Fruit fly (Drosophila melanogaster) whole organism, embryonic: ENCODE data around the gene Nprl3.

Experiments used
- Antp ChIP-seq: fragments of 200-800 bp; sonication (Bioruptor generic); optimal IDR thresholded peaks from 3 replicates; lab custom pipeline; 2016; ENCODE audit warnings: missing biosample characterization, missing genetic modification characterization
- Bgb ChIP-seq: fragments of 200-800 bp; sonication (Bioruptor generic); IDR thresholded peaks from 2 replicates; pipeline ENCODE4 v1.3.6; 2022; ENCODE audit warnings: missing biosample characterization, missing genetic modification characterization; ENCODE audit not compliant: partially characterized antibody
- Bteb2 ChIP-seq: fragments of 200-800 bp; sonication (Bioruptor generic); optimal IDR thresholded peaks from 2 replicates; lab custom pipeline; 2016; ENCODE audit warnings: missing biosample characterization, missing genetic modification characterization
- CG12155 ChIP-seq: fragments of 200-800 bp; sonication (Bioruptor generic); optimal IDR thresholded peaks from 3 replicates; lab custom pipeline; 2016; ENCODE audit warnings: missing biosample characterization, missing genetic modification characterization
- CG12299 ChIP-seq: fragments of 200-800 bp; sonication (Bioruptor generic); optimal IDR thresholded peaks from 2 replicates; lab custom pipeline; 2018; ENCODE audit warnings: missing biosample characterization, mild to moderate bottlenecking, missing genetic modification characterization
- CG15479 ChIP-seq: fragments of 200-800 bp; sonication (Bioruptor generic); optimal IDR thresholded peaks from 3 replicates; lab custom pipeline; 2019; ENCODE audit warnings: missing biosample characterization, mild to moderate bottlenecking, missing genetic modification characterization, moderate library complexity
- CG18262 ChIP-seq: fragments of 200-800 bp; optimal IDR thresholded peaks from 3 replicates; lab custom pipeline; 2019; ENCODE audit warnings: missing biosample characterization, mild to moderate bottlenecking, missing genetic modification characterization, moderate library complexity
- CG18476 ChIP-seq: fragments of 200-800 bp; sonication (Bioruptor generic); optimal IDR thresholded peaks from 2 replicates; lab custom pipeline; 2016; ENCODE audit warnings: missing biosample characterization, mild to moderate bottlenecking, missing genetic modification characterization
- CG18764 ChIP-seq: fragments of 200-800 bp; sonication (Bioruptor generic); optimal IDR thresholded peaks from 3 replicates; lab custom pipeline; 2016; ENCODE audit warnings: missing biosample characterization, missing genetic modification characterization
- CG2129 ChIP-seq: fragments of 200-800 bp; sonication (Bioruptor generic); IDR thresholded peaks from 2 replicates; pipeline ENCODE4 v1.3.6; 2022; ENCODE audit warnings: missing biosample characterization, missing genetic modification characterization; ENCODE audit not compliant: partially characterized antibody
- CG2678 ChIP-seq: fragments of 200-800 bp; sonication (Bioruptor generic); optimal IDR thresholded peaks from 3 replicates; lab custom pipeline; 2019; ENCODE audit warnings: missing biosample characterization, mild to moderate bottlenecking, missing genetic modification characterization, moderate library complexity
- CG30403 ChIP-seq: fragments of 200-800 bp; sonication (Bioruptor generic); optimal IDR thresholded peaks from 3 replicates; lab custom pipeline; 2016; ENCODE audit warnings: missing biosample characterization, missing genetic modification characterization
- CG32772 ChIP-seq: fragments of 200-800 bp; sonication (Bioruptor generic); IDR thresholded peaks from 2 replicates; pipeline ENCODE4 v1.3.6; 2022; ENCODE audit warnings: missing biosample characterization, missing genetic modification characterization
- CG34224 ChIP-seq: fragments of 200-800 bp; sonication (Bioruptor generic); IDR thresholded peaks from 3 replicates; pipeline ENCODE4 v1.3.6; 2022; ENCODE audit warnings: missing biosample characterization, missing genetic modification characterization; ENCODE audit not compliant: partially characterized antibody
- CG42726 ChIP-seq: fragments of 200-800 bp; sonication (Bioruptor generic); IDR thresholded peaks from 2 replicates; pipeline ENCODE4 v1.3.6; 2022; ENCODE audit warnings: missing biosample characterization, missing genetic modification characterization; ENCODE audit not compliant: partially characterized antibody
- CG4360 ChIP-seq: fragments of 200-800 bp; sonication (Bioruptor generic); IDR thresholded peaks from 2 replicates; pipeline ENCODE4 v1.3.6; 2022; ENCODE audit warnings: missing biosample characterization, missing genetic modification characterization
- CG8089 ChIP-seq: fragments of 200-800 bp; sonication (Bioruptor generic); optimal IDR thresholded peaks from 3 replicates; lab custom pipeline; 2016; ENCODE audit warnings: missing biosample characterization, missing genetic modification characterization
- CG8765 ChIP-seq: fragments of 200-800 bp; sonication (Bioruptor generic); IDR thresholded peaks from 2 replicates; pipeline ENCODE4 v1.3.6; 2022; ENCODE audit warnings: missing biosample characterization, missing genetic modification characterization
- CG8924 ChIP-seq: fragments of 200-800 bp; optimal IDR thresholded peaks from 3 replicates; lab custom pipeline; 2019; ENCODE audit warnings: missing biosample characterization, mild to moderate bottlenecking, missing genetic modification characterization, moderate library complexity
- CG9797 ChIP-seq: fragments of 200-800 bp; sonication (Bioruptor generic); optimal IDR thresholded peaks from 3 replicates; lab custom pipeline; 2018; ENCODE audit warnings: missing biosample characterization, mild to moderate bottlenecking, missing genetic modification characterization
- Dip3 ChIP-seq: fragments of 200-800 bp; sonication (Bioruptor generic); optimal IDR thresholded peaks from 3 replicates; lab custom pipeline; 2016; ENCODE audit warnings: missing biosample characterization, missing genetic modification characterization
- Dref ChIP-seq: fragments of 200-800 bp; sonication (Bioruptor generic); IDR thresholded peaks from 2 replicates; pipeline ENCODE4 v1.3.6; 2022; ENCODE audit warnings: missing biosample characterization, missing genetic modification characterization
- E2f2 ChIP-seq: fragments of 200-800 bp; sonication (Bioruptor generic); IDR thresholded peaks from 2 replicates; pipeline ENCODE4 v1.3.6; 2022; ENCODE audit warnings: missing biosample characterization, missing genetic modification characterization
- Gug ChIP-seq: fragments of 200-800 bp; sonication (Bioruptor generic); IDR thresholded peaks from 4 replicates; pipeline ENCODE4 v1.3.6; 2022; ENCODE audit warnings: missing biosample characterization, missing genetic modification characterization
- H2.0 ChIP-seq: fragments of 200-800 bp; sonication (Bioruptor generic); IDR thresholded peaks from 2 replicates; pipeline ENCODE4 v1.3.6; 2022; ENCODE audit warnings: missing biosample characterization, missing genetic modification characterization
- HLH54F ChIP-seq: fragments of 200-800 bp; sonication (Bioruptor generic); optimal IDR thresholded peaks from 3 replicates; lab custom pipeline; 2016; ENCODE audit warnings: missing biosample characterization, missing genetic modification characterization
- HLHmδ ChIP-seq: fragments of 200-800 bp; sonication (Bioruptor generic); optimal IDR thresholded peaks from 2 replicates; lab custom pipeline; 2018; ENCODE audit warnings: missing biosample characterization, mild to moderate bottlenecking, missing genetic modification characterization, moderate library complexity
- Hmx ChIP-seq: fragments of 200-800 bp; sonication (Bioruptor generic); optimal IDR thresholded peaks from 2 replicates; lab custom pipeline; 2016; ENCODE audit warnings: missing biosample characterization, missing genetic modification characterization
- Mad ChIP-seq: fragments of 200-800 bp; sonication (Bioruptor generic); optimal IDR thresholded peaks from 2 replicates; lab custom pipeline; 2016; ENCODE audit warnings: missing biosample characterization, missing genetic modification characterization
- Myb ChIP-seq: fragments of 200-800 bp; sonication (Bioruptor generic); optimal IDR thresholded peaks from 2 replicates; lab custom pipeline; 2016; ENCODE audit warnings: missing biosample characterization, missing genetic modification characterization
- ac ChIP-seq: fragments of 200-800 bp; sonication (Bioruptor generic); optimal IDR thresholded peaks from 3 replicates; lab custom pipeline; 2017; ENCODE audit warnings: missing biosample characterization, mild to moderate bottlenecking, missing genetic modification characterization
- ase ChIP-seq: fragments of 200-800 bp; sonication (Bioruptor generic); IDR thresholded peaks from 3 replicates; pipeline ENCODE4 v1.3.6; 2022; ENCODE audit warnings: missing biosample characterization, missing genetic modification characterization
- az2 ChIP-seq: fragments of 200-800 bp; sonication (Bioruptor generic); optimal IDR thresholded peaks from 3 replicates; lab custom pipeline; 2016; ENCODE audit warnings: missing biosample characterization, missing genetic modification characterization
- cg ChIP-seq: fragments of 200-800 bp; sonication (Bioruptor generic); optimal IDR thresholded peaks from 3 replicates; lab custom pipeline; 2019; ENCODE audit warnings: missing biosample characterization, mild to moderate bottlenecking, missing genetic modification characterization, moderate library complexity
- dan ChIP-seq: fragments of 200-800 bp; sonication (Bioruptor generic); IDR thresholded peaks from 2 replicates; pipeline ENCODE4 v1.3.6; 2022; ENCODE audit warnings: missing biosample characterization, missing genetic modification characterization
- ftz-f1 ChIP-seq: fragments of 200-800 bp; sonication (Bioruptor generic); optimal IDR thresholded peaks from 2 replicates; lab custom pipeline; 2016; ENCODE audit warnings: missing biosample characterization, missing genetic modification characterization
- grau ChIP-seq: fragments of 200-800 bp; optimal IDR thresholded peaks from 3 replicates; lab custom pipeline; 2019; ENCODE audit warnings: missing biosample characterization, mild to moderate bottlenecking, missing genetic modification characterization, moderate library complexity
- jumu ChIP-seq: fragments of 200-800 bp; sonication (Bioruptor generic); optimal IDR thresholded peaks from 3 replicates; lab custom pipeline; 2016; ENCODE audit warnings: missing biosample characterization, missing genetic modification characterization
- lilli ChIP-seq: fragments of 200-800 bp; sonication (Bioruptor generic); optimal IDR thresholded peaks from 3 replicates; lab custom pipeline; 2016; ENCODE audit warnings: missing biosample characterization, missing genetic modification characterization
- mld ChIP-seq: fragments of 200-800 bp; sonication (Bioruptor generic); IDR thresholded peaks from 3 replicates; pipeline ENCODE4 v1.3.6; 2022; ENCODE audit warnings: missing biosample characterization, missing genetic modification characterization; ENCODE audit not compliant: partially characterized antibody
- nmo ChIP-seq: fragments of 200-800 bp; sonication (Bioruptor generic); optimal IDR thresholded peaks from 2 replicates; lab custom pipeline; 2018; ENCODE audit warnings: missing biosample characterization, mild to moderate bottlenecking, missing genetic modification characterization, moderate library complexity
- sug ChIP-seq: fragments of 200-800 bp; optimal IDR thresholded peaks from 2 replicates; lab custom pipeline; 2019; ENCODE audit warnings: missing biosample characterization, mild to moderate bottlenecking, missing genetic modification characterization, moderate library complexity
- trem ChIP-seq: fragments of 200-800 bp; optimal IDR thresholded peaks from 3 replicates; lab custom pipeline; 2019; ENCODE audit warnings: missing biosample characterization, mild to moderate bottlenecking, missing genetic modification characterization, moderate library complexity
- tx ChIP-seq: fragments of 200-800 bp; sonication (Bioruptor generic); optimal IDR thresholded peaks from 2 replicates; lab custom pipeline; 2016; ENCODE audit warnings: missing biosample characterization, missing genetic modification characterization
- unc-4 ChIP-seq: fragments of 200-800 bp; sonication (Bioruptor generic); IDR thresholded peaks from 2 replicates; pipeline ENCODE4 v1.3.6; 2022; ENCODE audit warnings: missing biosample characterization, missing genetic modification characterization; ENCODE audit not compliant: partially characterized antibody
- wdn ChIP-seq: fragments of 200-800 bp; sonication (Bioruptor generic); IDR thresholded peaks from 2 replicates; pipeline ENCODE4 v1.3.6; 2022; ENCODE audit warnings: missing biosample characterization, missing genetic modification characterization
- yki ChIP-seq: fragments of >200 bp; optimal IDR thresholded peaks from 3 replicates; lab custom pipeline; 2018
- zen ChIP-seq: fragments of 200-800 bp; sonication (Bioruptor generic); optimal IDR thresholded peaks from 3 replicates; lab custom pipeline; 2018; ENCODE audit warnings: missing biosample characterization, mild to moderate bottlenecking, missing genetic modification characterization, moderate library complexity
- zfh1 ChIP-seq: fragments of 200-800 bp; sonication (Bioruptor generic); IDR thresholded peaks from 3 replicates; pipeline ENCODE4 v1.3.6; 2022; ENCODE audit warnings: missing biosample characterization, missing genetic modification characterization

The Nprl3 gene

dm6 chr3L:13964635-13965501 is 36.8 kb downstream of the Nprl3 start, which contains the start of the genes Meics, Nxf3 and ssp2 (continued):
- TF ChIP-seq HLH54F (peak; percentile 21), Bteb2 (GFP tag; lab: Kevin White, UChicago) (no peak), sug (tag; lab: Kevin White, UChicago) (peak; percentile 40), zen (tag; lab: Kevin White, UChicago) (peak; percentile 17), CG32772 (GFP tag; lab: Robert Waterston, UW) (0 out of 2 replicates have a peak, but pooled peaks have one; percentile 12), tx (GFP tag; lab: Kevin White, UChicago) (no peak), H2.0 (GFP tag; lab: Robert Waterston, UW) (peak; percentile 34; the same call in 1 of the 2 replicates), CG2129 (GFP tag; lab: Robert Waterston, UW) (peak; percentile 31; the same call in 1 of the 2 replicates), unc-4 (peak; percentile 48; the same call in 1 of the 2 replicates), grau (peak; percentile 13), nmo (GFP tag; lab: Kevin White, UChicago) (peak; percentile 72), CG15479 (GFP tag; lab: Kevin White, UChicago) (no peak), jumu (GFP tag; lab: Kevin White, UChicago) (peak; percentile 29), CG2678 (no peak), Dref (peak; percentile 65), CG18764 (GFP tag; lab: Kevin White, UChicago) (no peak), CG18262 (tag; lab: Kevin White, UChicago) (peak; percentile 50), zfh1 (GFP tag; lab: Robert Waterston, UW) (peak; percentile 25; the same call in 1 of the 3 replicates), CG30403 (peak; percentile 60), Hmx (no peak), ase (GFP tag; lab: Robert Waterston, UW) (no peak), Antp (GFP tag; lab: Kevin White, UChicago) (peak; percentile 32), Mad (GFP tag; lab: Kevin White, UChicago) (no peak), trem (tag; lab: Kevin White, UChicago) (peak; percentile 12), az2 (GFP tag; lab: Kevin White, UChicago) (peak; percentile 21), CG8089 (GFP tag; lab: Kevin White, UChicago) (no peak), ftz-f1 (GFP tag; lab: Kevin White, UChicago) (no peak), ac (peak; percentile 18), CG42726 (GFP tag; lab: Robert Waterston, UW) (peak; percentile 69), CG34224 (GFP tag; lab: Robert Waterston, UW) (peak; percentile 41; the same call in 1 of the 3 replicates), CG18476 (GFP tag; lab: Kevin White, UChicago) (no peak), mld (GFP tag; lab: Robert Waterston, UW) (peak; percentile 39; the same call in 1 of the 3 replicates), Bgb (GFP tag; lab: Robert Waterston, UW) (peak; percentile 71), CG12299 (tag; lab: Kevin White, UChicago) (no peak), Dip3 (GFP tag; lab: Kevin White, UChicago) (peak; percentile 10), CG8924 (peak; percentile 17), CG12155 (GFP tag; lab: Kevin White, UChicago) (peak; percentile 2), CG8765 (GFP tag; lab: Robert Waterston, UW) (no peak), Myb (peak; percentile 13), HLHmδ (GFP tag; lab: Kevin White, UChicago) (peak; percentile 27), wdn (GFP tag; lab: Robert Waterston, UW) (no peak), cg (GFP tag; lab: Kevin White, UChicago) (no peak), yki (lab: Kevin White, UChicago) (peak; percentile 5), lilli (GFP tag; lab: Kevin White, UChicago) (peak; percentile 19), E2f2 (GFP tag; lab: Robert Waterston, UW) (peak; percentile 35), Gug (no peak; the same call in 2 of the 4 replicates), CG4360 (GFP tag; lab: Robert Waterston, UW) (peak; percentile 92), dan (no peak), CG9797 (GFP tag; lab: Kevin White, UChicago) (peak; percentile 71)
